Fruit fly (Drosophila melanogaster) whole organism, prepupa: ENCODE measurements around the gene crp.

Experiments used
- CG10669 ChIP-seq: fragments of 200-800 bp; sonication (Bioruptor generic); optimal IDR thresholded peaks from 3 replicates; lab custom pipeline; 2018; ENCODE audit warnings: missing biosample characterization, mild to moderate bottlenecking, missing genetic modification characterization, moderate library complexity
- CG11762 ChIP-seq: fragments of 200-800 bp; sonication (Bioruptor generic); optimal IDR thresholded peaks from 3 replicates; lab custom pipeline; 2016; ENCODE audit warnings: missing biosample characterization, missing genetic modification characterization; ENCODE audit not compliant: insufficient read depth
- CG15336 ChIP-seq: fragments of 200-800 bp; sonication (Bioruptor generic); IDR thresholded peaks from 2 replicates; pipeline ENCODE4 v1.3.6; 2022; ENCODE audit warnings: missing biosample characterization, missing genetic modification characterization
- CG1621 ChIP-seq: fragments of 200-800 bp; sonication (Bioruptor generic); optimal IDR thresholded peaks from 3 replicates; lab custom pipeline; 2018; ENCODE audit warnings: missing biosample characterization, mild to moderate bottlenecking, missing genetic modification characterization
- CG16779 ChIP-seq: fragments of 200-800 bp; sonication (Bioruptor generic); optimal IDR thresholded peaks from 3 replicates; lab custom pipeline; 2017; ENCODE audit warnings: missing biosample characterization, mild to moderate bottlenecking, missing genetic modification characterization
- CG3032 ChIP-seq: fragments of 200-800 bp; optimal IDR thresholded peaks from 2 replicates; lab custom pipeline; 2019; ENCODE audit warnings: missing biosample characterization, mild to moderate bottlenecking, missing genetic modification characterization, moderate library complexity
- CG3919 ChIP-seq: fragments of 200-800 bp; sonication (Bioruptor generic); optimal IDR thresholded peaks from 3 replicates; lab custom pipeline; 2016; ENCODE audit warnings: missing biosample characterization, missing genetic modification characterization
- CG4318 ChIP-seq: fragments of 200-800 bp; sonication (Bioruptor generic); optimal IDR thresholded peaks from 3 replicates; lab custom pipeline; 2017; ENCODE audit warnings: missing biosample characterization, mild to moderate bottlenecking, missing genetic modification characterization
- CG6276 ChIP-seq: fragments of 200-800 bp; sonication (Bioruptor generic); optimal IDR thresholded peaks from 2 replicates; lab custom pipeline; 2017; ENCODE audit warnings: missing biosample characterization, mild to moderate bottlenecking, missing genetic modification characterization
- CG6792 ChIP-seq: fragments of 200-800 bp; sonication (Bioruptor generic); optimal IDR thresholded peaks from 3 replicates; lab custom pipeline; 2016; ENCODE audit warnings: missing biosample characterization, missing genetic modification characterization
- CG6808 ChIP-seq: fragments of 200-800 bp; sonication (Bioruptor generic); optimal IDR thresholded peaks from 3 replicates; lab custom pipeline; 2017; ENCODE audit warnings: missing biosample characterization, missing genetic modification characterization, mild to moderate bottlenecking, moderate library complexity, missing genetic modification reagents
- CG6854 ChIP-seq: fragments of 200-800 bp; sonication (Bioruptor generic); optimal IDR thresholded peaks from 2 replicates; lab custom pipeline; 2017; ENCODE audit warnings: missing biosample characterization, mild to moderate bottlenecking, missing genetic modification characterization
- Eip78C ChIP-seq: fragments of 200-800 bp; sonication (Bioruptor generic); peaks from one replicate; lab custom pipeline; 2016; ENCODE audit warnings: missing biosample characterization, missing genetic modification characterization
- Eip93F ChIP-seq: fragments of 200-800 bp; sonication (Bioruptor generic); optimal IDR thresholded peaks from 2 replicates; lab custom pipeline; 2016; ENCODE audit warnings: missing biosample characterization, mild to moderate bottlenecking, missing genetic modification characterization
- Ets96B ChIP-seq: fragments of 200-800 bp; optimal IDR thresholded peaks from 2 replicates; lab custom pipeline; 2019; ENCODE audit warnings: missing biosample characterization, mild to moderate bottlenecking, missing genetic modification characterization, moderate library complexity
- Hr38 ChIP-seq: sonication (Bioruptor generic); optimal IDR thresholded peaks from 2 replicates; lab custom pipeline; 2016; ENCODE audit warnings: missing biosample characterization, missing genetic modification characterization
- Hr39 ChIP-seq: fragments of 200-800 bp; sonication (Bioruptor generic); optimal IDR thresholded peaks from 2 replicates; lab custom pipeline; 2016; ENCODE audit warnings: missing biosample characterization, missing genetic modification characterization
- Hr4 ChIP-seq: fragments of 200-800 bp; sonication (Bioruptor generic); optimal IDR thresholded peaks from 3 replicates; lab custom pipeline; 2016; ENCODE audit warnings: missing biosample characterization, missing genetic modification characterization
- Lpt ChIP-seq: fragments of 200-800 bp; sonication (Bioruptor generic); optimal IDR thresholded peaks from 3 replicates; lab custom pipeline; 2016; ENCODE audit warnings: missing biosample characterization, missing genetic modification characterization
- Met ChIP-seq: fragments of 200-800 bp; sonication (Bioruptor generic); optimal IDR thresholded peaks from 3 replicates; lab custom pipeline; 2016; ENCODE audit warnings: missing biosample characterization, missing genetic modification characterization
- OdsH ChIP-seq: fragments of 200-800 bp; sonication (Bioruptor generic); optimal IDR thresholded peaks from 3 replicates; lab custom pipeline; 2016; ENCODE audit warnings: missing biosample characterization, missing genetic modification characterization
- Sox102F ChIP-seq: fragments of 200-800 bp; sonication (Bioruptor generic); optimal IDR thresholded peaks from 2 replicates; lab custom pipeline; 2016; ENCODE audit warnings: missing biosample characterization, mild to moderate bottlenecking, missing genetic modification characterization
- Sox14 ChIP-seq: fragments of 200-800 bp; sonication (Bioruptor generic); optimal IDR thresholded peaks from 3 replicates; lab custom pipeline; 2016; ENCODE audit warnings: missing biosample characterization, missing genetic modification characterization
- Sox15 ChIP-seq: fragments of 200-800 bp; sonication (Bioruptor generic); optimal IDR thresholded peaks from 3 replicates; lab custom pipeline; 2016; ENCODE audit warnings: missing biosample characterization, missing genetic modification characterization
- achi ChIP-seq: fragments of 200-800 bp; sonication (Bioruptor generic); optimal IDR thresholded peaks from 3 replicates; lab custom pipeline; 2016; ENCODE audit warnings: missing biosample characterization, missing genetic modification characterization
- dac ChIP-seq: fragments of 200-800 bp; sonication (Bioruptor generic); optimal IDR thresholded peaks from 2 replicates; lab custom pipeline; 2017; ENCODE audit warnings: missing biosample characterization, mild to moderate bottlenecking, missing genetic modification characterization
- eg ChIP-seq: fragments of 200-800 bp; sonication (Bioruptor generic); IDR thresholded peaks from 3 replicates; pipeline ENCODE4 v1.3.6; 2022; ENCODE audit warnings: missing biosample characterization, missing genetic modification characterization
- esn ChIP-seq: fragments of 200-800 bp; sonication (Bioruptor generic); optimal IDR thresholded peaks from 2 replicates; lab custom pipeline; 2016; ENCODE audit warnings: missing biosample characterization, mild to moderate bottlenecking, missing genetic modification characterization, moderate library complexity
- fd59A ChIP-seq: fragments of 200-800 bp; sonication (Bioruptor generic); optimal IDR thresholded peaks from 2 replicates; lab custom pipeline; 2017; ENCODE audit warnings: missing biosample characterization, mild to moderate bottlenecking, missing genetic modification characterization, missing genetic modification reagents
- fd85E ChIP-seq: fragments of 200-800 bp; sonication (Bioruptor generic); optimal IDR thresholded peaks from 3 replicates; lab custom pipeline; 2016; ENCODE audit warnings: missing biosample characterization, missing genetic modification characterization
- fkh ChIP-seq: fragments of 200-800 bp; sonication (Bioruptor generic); optimal IDR thresholded peaks from 3 replicates; lab custom pipeline; 2017; ENCODE audit warnings: missing biosample characterization, mild to moderate bottlenecking, missing genetic modification characterization, moderate library complexity
- lz ChIP-seq: fragments of 200-800 bp; sonication (Bioruptor generic); optimal IDR thresholded peaks from 3 replicates; lab custom pipeline; 2016; ENCODE audit warnings: missing biosample characterization, missing genetic modification characterization
- net ChIP-seq: fragments of 200-800 bp; sonication (Bioruptor generic); optimal IDR thresholded peaks from 3 replicates; lab custom pipeline; 2016; ENCODE audit warnings: missing biosample characterization, missing genetic modification characterization
- pdm3 ChIP-seq: fragments of 200-800 bp; sonication (Bioruptor generic); optimal IDR thresholded peaks from 3 replicates; lab custom pipeline; 2016; ENCODE audit warnings: missing biosample characterization, missing genetic modification characterization
- salr ChIP-seq, 2 experiments: fragments of 200-800 bp; sonication (Bioruptor generic); optimal IDR thresholded peaks; 3 replicates each; lab custom pipeline; 2016 to 2018; ENCODE audit warnings: missing biosample characterization in 2 of 2, missing genetic modification characterization in 2 of 2, mild to moderate bottlenecking in 1 of 2
- ss ChIP-seq, 2 experiments: fragments of 200-800 bp; sonication (Bioruptor generic); optimal IDR thresholded peaks; 2 replicates in 1 of 2; 3 replicates in 1 of 2; lab custom pipeline; 2017 to 2018; ENCODE audit warnings: mild to moderate bottlenecking in 2 of 2, missing biosample characterization in 2 of 2, missing genetic modification characterization in 2 of 2, moderate library complexity in 1 of 2
- topi ChIP-seq: fragments of 200-800 bp; sonication (Bioruptor generic); optimal IDR thresholded peaks from 3 replicates; lab custom pipeline; 2016; ENCODE audit warnings: missing biosample characterization, missing genetic modification characterization
- vri ChIP-seq: fragments of 200-800 bp; sonication (Bioruptor generic); optimal IDR thresholded peaks from 3 replicates; lab custom pipeline; 2016; ENCODE audit warnings: missing biosample characterization, mild to moderate bottlenecking, missing genetic modification characterization

The crp gene

DNA sequence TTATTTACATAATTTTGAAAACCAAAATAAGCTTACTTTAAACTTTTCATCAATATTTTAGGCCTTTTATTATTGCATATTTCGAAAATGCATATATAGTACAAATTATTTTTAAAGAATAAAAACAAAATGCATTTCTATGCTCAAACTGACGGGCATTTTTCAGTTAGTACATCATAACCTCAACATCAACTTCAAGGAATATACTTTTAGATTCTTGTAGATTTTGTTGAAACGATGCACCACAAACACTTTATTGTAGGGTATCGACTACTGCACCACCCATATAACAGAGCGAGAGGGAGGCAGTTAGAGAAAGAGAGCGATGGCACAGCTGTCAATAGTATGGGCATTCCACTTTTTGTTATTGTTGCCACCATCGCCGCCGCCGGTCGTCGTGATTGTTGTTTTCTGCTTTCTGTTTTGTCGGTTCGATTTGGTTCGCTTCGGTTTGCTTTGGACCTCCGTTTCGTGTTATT, 7.7 kb downstream of the crp start (continued):
- TF ChIP-seq CG16779 (tag; lab: Kevin White, UChicago) (peak; percentile 80), topi (peak; percentile 73), Lpt (GFP tag; lab: Kevin White, UChicago) (peak; percentile 94), CG10669 (GFP tag; lab: Kevin White, UChicago) (peak; percentile 83), CG15336 (GFP tag; lab: Robert Waterston, UW) (peak; percentile 94), dac (peak; percentile 93), Eip93F (no peak), Hr4 (GFP tag; lab: Kevin White, UChicago) (peak; percentile 98), CG6854 (GFP tag; lab: Kevin White, UChicago) (peak; percentile 35), CG3919 (GFP tag; lab: Kevin White, UChicago) (peak; percentile 89), ss (GFP tag; optimal IDR thresholded peaks at IDR 0.05; lab: Kevin White, UChicago) (peak; percentile 71 to 74), Met (GFP tag; lab: Kevin White, UChicago) (peak; percentile 81), CG3032 (tag; lab: Kevin White, UChicago) (peak; percentile 86), achi (GFP tag; lab: Kevin White, UChicago) (peak; percentile 93), CG4318 (GFP tag; lab: Kevin White, UChicago) (peak; percentile 96), fd85E (GFP tag; lab: Kevin White, UChicago) (no peak), Ets96B (peak; percentile 90), salr (GFP tag; optimal IDR thresholded peaks at IDR 0.05; lab: Kevin White, UChicago) (peak; percentile 72 to 98), CG1621 (tag; lab: Kevin White, UChicago) (peak; percentile 76), vri (peak; percentile 40), CG6792 (GFP tag; lab: Kevin White, UChicago) (peak; percentile 76), Hr38 (peak; percentile 35), fkh (GFP tag; lab: Kevin White, UChicago) (peak; percentile 63), net (peak; percentile 95), Sox15 (GFP tag; lab: Kevin White, UChicago) (peak; percentile 59), Hr39 (GFP tag; lab: Kevin White, UChicago) (peak; percentile 71), esn (GFP tag; lab: Kevin White, UChicago) (peak; percentile 75), Sox14 (GFP tag; lab: Kevin White, UChicago) (peak; percentile 91), OdsH (GFP tag; lab: Kevin White, UChicago) (peak; percentile 93), pdm3 (GFP tag; lab: Kevin White, UChicago) (peak; percentile 93), eg (GFP tag; lab: Robert Waterston, UW) (peak; percentile 82), fd59A (GFP tag; lab: Kevin White, UChicago) (peak; percentile 89), Sox102F (GFP tag; lab: Kevin White, UChicago) (peak; percentile 63), lz (GFP tag; lab: Kevin White, UChicago) (peak; percentile 79)

DNA sequence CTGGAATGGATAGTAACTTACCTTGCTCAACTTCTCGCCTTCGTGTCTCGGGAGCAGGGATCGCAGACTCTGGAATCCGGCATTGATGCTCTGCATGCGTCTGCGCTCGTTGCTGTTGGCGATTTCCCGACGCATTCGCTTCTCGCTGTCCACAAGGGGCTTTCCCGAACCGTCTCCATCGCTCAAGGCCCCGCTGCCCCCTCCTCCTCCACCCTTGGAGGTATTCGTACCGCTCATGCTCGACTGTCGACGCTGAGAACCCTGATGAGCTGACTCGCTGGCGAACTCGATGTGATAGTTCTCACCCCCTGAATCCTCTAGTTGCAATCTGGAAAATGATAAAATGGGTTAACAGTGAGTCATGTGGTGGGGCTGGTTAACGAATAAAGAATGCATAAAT, 8.7 kb downstream of the crp start:
- TF ChIP-seq fd59A (GFP tag; lab: Kevin White, UChicago) (no peak), Eip78C (GFP tag; lab: Kevin White, UChicago) (peak; percentile 45), CG11762 (GFP tag; lab: Kevin White, UChicago) (no peak), CG6808 (GFP tag; lab: Kevin White, UChicago) (no peak), Sox15 (GFP tag; lab: Kevin White, UChicago) (no peak)

DNA sequence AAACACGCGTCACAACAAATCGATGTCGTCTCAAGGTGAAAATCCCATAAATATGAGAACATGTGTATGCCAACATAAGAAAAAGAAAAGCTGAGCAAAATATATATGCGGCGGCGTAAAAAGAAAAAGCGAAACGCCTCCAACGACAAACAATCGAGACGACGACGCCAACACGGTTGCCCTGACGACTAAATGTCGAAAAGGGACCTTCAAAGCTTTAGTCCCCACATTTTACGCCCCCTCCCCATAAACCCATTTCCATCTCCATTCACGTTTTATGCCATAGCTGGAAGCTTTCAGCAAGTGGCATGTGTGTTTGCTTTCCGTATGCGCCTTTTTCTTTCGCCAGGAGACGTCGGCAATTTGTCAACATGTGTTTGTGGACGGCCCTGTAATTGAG, 9.6 kb downstream of the crp start:
- TF ChIP-seq Hr4 (GFP tag; lab: Kevin White, UChicago) (no peak), lz (GFP tag; lab: Kevin White, UChicago) (no peak), CG6276 (GFP tag; lab: Kevin White, UChicago) (no peak)
- TF ChIP-seq, all 60 proteins: peak for 0
